Fruit fly (Drosophila melanogaster): ENCODE data around the gene Sgs8.

Sgs8 gene

dm6 chr3L:11542948-11543347 is 33.8 kb upstream of the Sgs8 start:
- TF ChIP-seq kay (GFP tag; ENCODE audit: borderline replicate concordance): no peak
- TF ChIP-seq Clk (GFP tag; optimal IDR thresholded peaks at IDR 0.05): no peak
- TF ChIP-seq CG11617 (GFP tag; optimal IDR thresholded peaks at IDR 0.05): no peak
- no peak for TF ChIP-seq Crg-1 (GFP tag; optimal IDR thresholded peaks at IDR 0.05)

dm6 chr3L:11542437-11542836 is 33.2 kb upstream of the Sgs8 start:
- TF ChIP-seq CG33017 (tag; optimal IDR thresholded peaks at IDR 0.05) (no peak), tj (GFP tag; optimal IDR thresholded peaks at IDR 0.05) (peak; percentile 1)

DNA sequence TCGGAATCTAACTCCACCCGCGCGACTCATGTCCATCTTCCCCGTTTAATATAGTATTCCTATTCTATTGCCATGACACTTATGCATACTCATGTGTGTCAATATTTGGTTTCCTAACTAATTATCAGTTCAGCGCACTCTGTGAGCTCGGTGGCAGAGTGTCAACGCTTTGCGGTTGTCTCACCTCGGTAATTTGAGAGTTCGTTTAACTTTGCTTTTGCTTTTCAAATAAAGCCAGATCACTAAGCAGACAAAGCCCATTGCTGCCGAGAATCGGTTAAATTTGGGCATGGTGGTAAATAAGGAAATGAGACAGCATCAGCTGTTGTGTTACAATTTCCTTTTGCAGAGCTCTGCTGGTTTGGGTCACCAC is 31.1 kb upstream of the Sgs8 start:
- TF ChIP-seq kay (GFP tag; ENCODE audit: borderline replicate concordance) (no peak), cnc (optimal IDR thresholded peaks at IDR 0.05) (no peak), CG33017 (tag; optimal IDR thresholded peaks at IDR 0.05) (no peak), CG7101 (tag; optimal IDR thresholded peaks at IDR 0.05) (peak; percentile 26), cic (GFP tag; optimal IDR thresholded peaks at IDR 0.05) (peak; percentile 6), CG12768 (GFP tag; optimal IDR thresholded peaks at IDR 0.05) (no peak), tj (GFP tag; optimal IDR thresholded peaks at IDR 0.05) (no peak), CG1620 (GFP tag; optimal IDR thresholded peaks at IDR 0.05) (no peak), CG14711 (tag; optimal IDR thresholded peaks at IDR 0.05) (no peak), CG5204 (GFP tag; optimal IDR thresholded peaks at IDR 0.05) (no peak), pad (GFP tag; optimal IDR thresholded peaks at IDR 0.05) (no peak), bab1 (GFP tag; optimal IDR thresholded peaks at IDR 0.05) (no peak), Crg-1 (GFP tag; optimal IDR thresholded peaks at IDR 0.05) (peak; percentile 42), ovo (GFP tag; optimal IDR thresholded peaks at IDR 0.05) (no peak), Clk (GFP tag; optimal IDR thresholded peaks at IDR 0.05) (no peak)

dm6 chr3L:11539511-11540329 is 30.5 kb upstream of the Sgs8 start:
- TF ChIP-seq CG5204 (GFP tag; optimal IDR thresholded peaks at IDR 0.05) (no peak), cic (GFP tag; optimal IDR thresholded peaks at IDR 0.05) (no peak), tj (GFP tag; optimal IDR thresholded peaks at IDR 0.05) (no peak), CG7045 (GFP tag; optimal IDR thresholded peaks at IDR 0.05) (no peak), kay (GFP tag; ENCODE audit: borderline replicate concordance) (no peak), ovo (GFP tag; optimal IDR thresholded peaks at IDR 0.05) (no peak)

DNA sequence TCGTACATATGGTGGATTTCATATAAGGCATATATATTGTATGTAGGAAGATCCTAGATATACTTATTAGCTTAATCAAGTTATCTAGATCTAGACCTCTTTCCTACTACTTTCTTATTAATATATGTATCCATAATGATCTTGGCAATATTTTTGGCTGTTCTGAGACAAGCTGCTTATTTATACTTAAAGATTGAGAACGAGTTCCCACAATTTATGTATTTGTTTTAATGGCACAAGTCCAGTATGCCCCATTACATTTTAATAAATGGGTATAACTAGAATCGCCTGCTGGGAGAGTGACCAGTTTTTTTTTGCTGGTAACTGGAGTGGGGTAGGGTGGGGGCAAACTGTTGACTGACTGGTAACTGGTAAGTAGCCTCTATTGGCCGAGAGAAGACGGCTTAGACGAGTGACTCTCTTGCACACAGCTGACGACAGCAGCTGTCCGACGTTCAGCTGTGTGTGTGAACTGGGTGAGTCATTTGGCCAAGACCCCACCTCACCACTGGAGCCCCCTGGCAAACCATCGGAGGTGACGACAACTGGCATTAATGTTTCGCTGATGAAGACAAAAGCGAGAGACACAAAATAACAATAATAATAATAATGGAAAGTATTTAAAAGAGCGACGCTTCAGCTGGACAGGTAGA is 27.7 kb upstream of the Sgs8 start:
- no peak for TF ChIP-seq bab1 (GFP tag; optimal IDR thresholded peaks at IDR 0.05)
- TF ChIP-seq pad (GFP tag; optimal IDR thresholded peaks at IDR 0.05): no peak
- TF ChIP-seq CG11617 (GFP tag; optimal IDR thresholded peaks at IDR 0.05): no peak
- peak; percentile 81 for TF ChIP-seq tj (GFP tag; optimal IDR thresholded peaks at IDR 0.05)
- peak; percentile 89 for TF ChIP-seq kay (GFP tag; ENCODE audit: borderline replicate concordance)
- TF ChIP-seq ovo (GFP tag; optimal IDR thresholded peaks at IDR 0.05): no peak

DNA sequence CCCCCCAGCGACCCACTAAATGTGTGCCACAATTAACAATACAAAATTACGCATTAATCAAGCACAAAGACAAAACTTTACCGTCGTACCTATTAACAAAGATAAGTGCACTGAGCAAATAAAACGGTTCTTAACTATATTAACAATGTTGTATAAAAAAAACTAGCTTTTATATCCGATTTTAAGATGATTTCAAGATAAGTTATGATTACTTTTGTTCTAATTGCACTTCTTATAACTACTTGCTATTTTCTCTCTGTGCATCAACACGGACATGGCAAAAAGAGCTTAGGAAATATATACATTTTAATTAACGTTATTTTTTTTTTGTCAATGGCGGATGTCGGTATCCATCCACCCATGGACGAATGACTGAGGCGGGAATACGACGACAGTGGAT is 26.9 kb upstream of the Sgs8 start:
- TF ChIP-seq kay (GFP tag; ENCODE audit: borderline replicate concordance) (no peak), CG5204 (GFP tag; optimal IDR thresholded peaks at IDR 0.05) (no peak), CG12768 (GFP tag; optimal IDR thresholded peaks at IDR 0.05) (no peak), CG7045 (GFP tag; optimal IDR thresholded peaks at IDR 0.05) (no peak), toe (GFP tag; optimal IDR thresholded peaks at IDR 0.05) (no peak)

DNA sequence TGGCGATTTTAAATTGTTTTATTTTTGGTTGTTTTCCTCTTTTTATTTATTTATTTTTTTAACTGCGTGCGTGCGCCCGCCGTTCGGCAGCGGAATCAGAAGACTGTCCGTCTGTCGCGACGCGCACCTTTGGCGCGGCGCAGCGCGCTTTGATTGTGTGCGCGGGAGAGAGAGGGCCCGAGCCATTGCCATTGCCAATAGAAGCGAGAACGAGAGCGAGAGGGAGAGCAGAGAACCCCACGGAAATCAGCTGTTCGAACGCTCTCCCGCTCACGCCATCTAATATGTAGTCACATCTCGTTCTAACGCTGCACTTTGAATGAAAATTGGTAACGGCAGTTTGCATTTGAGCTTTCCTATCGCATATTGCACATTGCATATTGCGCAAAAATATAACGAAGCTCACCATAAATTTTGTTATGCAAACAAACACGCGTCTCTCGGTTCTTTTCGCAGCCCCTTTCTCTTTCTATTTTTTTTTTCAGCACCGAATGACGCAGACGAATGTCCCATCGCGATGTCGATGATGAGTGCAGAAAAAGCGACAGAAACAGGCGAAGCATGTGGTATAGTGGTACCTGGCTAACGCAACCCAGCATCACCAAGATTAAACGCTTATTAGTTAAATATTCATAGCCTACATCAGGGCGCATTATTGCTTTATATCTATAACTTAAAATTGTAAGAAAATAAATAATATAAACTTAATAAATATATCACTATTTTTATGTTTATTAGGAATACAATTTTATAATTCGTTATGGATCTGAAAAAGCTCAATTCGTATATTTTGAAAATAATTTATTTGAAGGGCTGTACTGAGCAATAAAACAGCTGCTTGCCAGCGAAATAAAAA is 25.4 kb upstream of the Sgs8 start:
- TF ChIP-seq CG5204 (GFP tag; optimal IDR thresholded peaks at IDR 0.05) (no peak), Mnt (GFP tag; optimal IDR thresholded peaks at IDR 0.05) (peak; percentile 20), CG1620 (GFP tag; optimal IDR thresholded peaks at IDR 0.05) (peak; percentile 55), kay (GFP tag; ENCODE audit: borderline replicate concordance) (peak; percentile 97), CG7045 (GFP tag; optimal IDR thresholded peaks at IDR 0.05) (no peak), cic (GFP tag; optimal IDR thresholded peaks at IDR 0.05) (peak; percentile 44), CG33017 (tag; optimal IDR thresholded peaks at IDR 0.05) (peak; percentile 23), Crg-1 (GFP tag; optimal IDR thresholded peaks at IDR 0.05) (no peak), Clk (GFP tag; optimal IDR thresholded peaks at IDR 0.05) (peak; percentile 61), pad (GFP tag; optimal IDR thresholded peaks at IDR 0.05) (no peak), cnc (optimal IDR thresholded peaks at IDR 0.05) (no peak), bab1 (GFP tag; optimal IDR thresholded peaks at IDR 0.05) (no peak), toe (GFP tag; optimal IDR thresholded peaks at IDR 0.05) (peak; percentile 18), CG12768 (GFP tag; optimal IDR thresholded peaks at IDR 0.05) (peak; percentile 49), Hr96 (GFP tag; optimal IDR thresholded peaks at IDR 0.05) (no peak), tj (GFP tag; optimal IDR thresholded peaks at IDR 0.05) (peak; percentile 70), CG14711 (tag; optimal IDR thresholded peaks at IDR 0.05) (no peak), CG11617 (GFP tag; optimal IDR thresholded peaks at IDR 0.05) (no peak), ovo (GFP tag; optimal IDR thresholded peaks at IDR 0.05) (peak; percentile 71), CG7101 (tag; optimal IDR thresholded peaks at IDR 0.05) (no peak)
